Fruit fly (Drosophila melanogaster) whole organism, embryonic: ENCODE data around the gene mEFTs.

Source experiments
- BEAF-32 ChIP-seq: fragments of 200-800 bp; sonication (Bioruptor generic); optimal IDR thresholded peaks from 3 replicates; lab custom pipeline; 2017; ENCODE audit warnings: missing biosample characterization, missing genetic modification characterization, mild to moderate bottlenecking, moderate library complexity, missing genetic modification reagents
- Bgb ChIP-seq: fragments of 200-800 bp; sonication (Bioruptor generic); IDR thresholded peaks from 2 replicates; pipeline ENCODE4 v1.3.6; 2022; ENCODE audit warnings: missing biosample characterization, missing genetic modification characterization; ENCODE audit not compliant: partially characterized antibody
- Bteb2 ChIP-seq: fragments of 200-800 bp; sonication (Bioruptor generic); optimal IDR thresholded peaks from 2 replicates; lab custom pipeline; 2016; ENCODE audit warnings: missing biosample characterization, missing genetic modification characterization
- CG12659 ChIP-seq: fragments of 200-800 bp; sonication (Bioruptor generic); optimal IDR thresholded peaks from 3 replicates; lab custom pipeline; 2017; ENCODE audit warnings: mild to moderate bottlenecking, missing biosample characterization, missing genetic modification reagents, missing genetic modification characterization
- CG13287 ChIP-seq: fragments of 200-800 bp; sonication (Bioruptor generic); IDR thresholded peaks from 2 replicates; pipeline ENCODE4 v1.3.6; 2022; ENCODE audit warnings: missing biosample characterization, missing genetic modification characterization; ENCODE audit not compliant: partially characterized antibody
- CG15514 ChIP-seq: fragments of 200-800 bp; sonication (Bioruptor generic); optimal IDR thresholded peaks from 3 replicates; lab custom pipeline; 2017; ENCODE audit warnings: missing biosample characterization, missing genetic modification characterization, mild to moderate bottlenecking, moderate library complexity, missing genetic modification reagents
- CG1603 ChIP-seq: fragments of 200-800 bp; sonication (Bioruptor generic); optimal IDR thresholded peaks from 2 replicates; lab custom pipeline; 2019; ENCODE audit warnings: missing biosample characterization, mild to moderate bottlenecking, missing genetic modification characterization, moderate library complexity
- CG1647 ChIP-seq: fragments of 200-800 bp; sonication (Bioruptor generic); optimal IDR thresholded peaks from 3 replicates; lab custom pipeline; 2016; ENCODE audit warnings: missing biosample characterization, missing genetic modification characterization
- CG17186 ChIP-seq: fragments of 200-800 bp; sonication (Bioruptor generic); optimal IDR thresholded peaks from 3 replicates; lab custom pipeline; 2017; ENCODE audit warnings: missing biosample characterization, missing genetic modification reagents, missing genetic modification characterization
- CG17829 ChIP-seq: fragments of 200-800 bp; optimal IDR thresholded peaks from 2 replicates; lab custom pipeline; 2019; ENCODE audit warnings: missing biosample characterization, mild to moderate bottlenecking, missing genetic modification characterization, moderate library complexity
- CG30020 ChIP-seq: fragments of 200-800 bp; optimal IDR thresholded peaks from 2 replicates; lab custom pipeline; 2019; ENCODE audit warnings: missing biosample characterization, mild to moderate bottlenecking, missing genetic modification characterization, moderate library complexity
- CG34224 ChIP-seq: fragments of 200-800 bp; sonication (Bioruptor generic); IDR thresholded peaks from 3 replicates; pipeline ENCODE4 v1.3.6; 2022; ENCODE audit warnings: missing biosample characterization, missing genetic modification characterization; ENCODE audit not compliant: partially characterized antibody
- CG3995 ChIP-seq: fragments of 200-800 bp; sonication (Bioruptor generic); optimal IDR thresholded peaks from 3 replicates; lab custom pipeline; 2016; ENCODE audit warnings: missing biosample characterization, missing genetic modification characterization
- CG42726 ChIP-seq: fragments of 200-800 bp; sonication (Bioruptor generic); IDR thresholded peaks from 2 replicates; pipeline ENCODE4 v1.3.6; 2022; ENCODE audit warnings: missing biosample characterization, missing genetic modification characterization; ENCODE audit not compliant: partially characterized antibody
- CG6654 ChIP-seq: fragments of 200-800 bp; sonication (Bioruptor generic); optimal IDR thresholded peaks from 2 replicates; lab custom pipeline; 2017; ENCODE audit warnings: missing biosample characterization, mild to moderate bottlenecking, missing genetic modification characterization
- CG8290 ChIP-seq, 3 experiments: fragments of 200-800 bp; sonication (Bioruptor generic); optimal IDR thresholded peaks; 2 replicates each; lab custom pipeline; 2016 to 2019; ENCODE audit warnings: missing biosample characterization in 3 of 3, missing genetic modification characterization in 3 of 3, mild to moderate bottlenecking in 2 of 3, moderate library complexity in 1 of 3
- CG9437 ChIP-seq: fragments of 200-800 bp; sonication (Bioruptor generic); optimal IDR thresholded peaks from 2 replicates; lab custom pipeline; 2018; ENCODE audit warnings: missing biosample characterization, mild to moderate bottlenecking, missing genetic modification characterization
- CG9797 ChIP-seq: fragments of 200-800 bp; sonication (Bioruptor generic); optimal IDR thresholded peaks from 3 replicates; lab custom pipeline; 2018; ENCODE audit warnings: missing biosample characterization, mild to moderate bottlenecking, missing genetic modification characterization
- Dref ChIP-seq: fragments of 200-800 bp; sonication (Bioruptor generic); IDR thresholded peaks from 2 replicates; pipeline ENCODE4 v1.3.6; 2022; ENCODE audit warnings: missing biosample characterization, missing genetic modification characterization
- Ets97D ChIP-seq: fragments of 200-800 bp; sonication (Bioruptor generic); optimal IDR thresholded peaks from 3 replicates; lab custom pipeline; 2016; ENCODE audit warnings: missing biosample characterization, missing genetic modification characterization
- HmgD ChIP-seq: fragments of 200-800 bp; sonication (Bioruptor generic); optimal IDR thresholded peaks from 3 replicates; lab custom pipeline; 2016; ENCODE audit warnings: missing biosample characterization, missing genetic modification characterization
- HmgZ ChIP-seq: fragments of 200-800 bp; sonication (Bioruptor generic); optimal IDR thresholded peaks from 2 replicates; lab custom pipeline; 2018; ENCODE audit warnings: missing biosample characterization, mild to moderate bottlenecking, missing genetic modification characterization
- Med ChIP-seq: fragments of 200-800 bp; sonication (Bioruptor generic); peaks from one replicate; lab custom pipeline; 2016; ENCODE audit warnings: missing biosample characterization, missing genetic modification characterization, mild to moderate bottlenecking, inconsistent platforms, moderate library complexity
- NK7.1 ChIP-seq: fragments of 200-800 bp; sonication (Bioruptor generic); optimal IDR thresholded peaks from 3 replicates; lab custom pipeline; 2016; ENCODE audit warnings: missing biosample characterization, missing genetic modification characterization
- Opbp ChIP-seq: fragments of 200-800 bp; sonication (Bioruptor generic); IDR thresholded peaks from 3 replicates; pipeline ENCODE4 v1.3.6; 2022; ENCODE audit warnings: missing biosample characterization, missing genetic modification characterization; ENCODE audit not compliant: partially characterized antibody
- Pdp1 ChIP-seq, 2 experiments: fragments of 200-800 bp; sonication (Bioruptor generic); optimal IDR thresholded peaks; 3 replicates each; lab custom pipeline; 2016; ENCODE audit warnings: missing biosample characterization in 2 of 2, missing genetic modification characterization in 2 of 2, mild to moderate bottlenecking in 1 of 2, moderate library complexity in 1 of 2
- Scr ChIP-seq: fragments of 200-800 bp; sonication (Bioruptor generic); IDR thresholded peaks from 2 replicates; pipeline ENCODE4 v1.3.6; 2022; ENCODE audit warnings: missing biosample characterization, missing genetic modification characterization; ENCODE audit not compliant: partially characterized antibody
- Sry-δ ChIP-seq: fragments of 200-800 bp; sonication (Bioruptor generic); optimal IDR thresholded peaks from 2 replicates; lab custom pipeline; 2016; ENCODE audit warnings: missing biosample characterization, missing genetic modification characterization
- amos ChIP-seq: fragments of 200-800 bp; sonication (Bioruptor generic); IDR thresholded peaks from 2 replicates; pipeline ENCODE4 v1.3.6; 2022; ENCODE audit warnings: missing biosample characterization, missing genetic modification characterization; ENCODE audit not compliant: partially characterized antibody
- ato ChIP-seq: fragments of 200-800 bp; sonication (Bioruptor generic); IDR thresholded peaks from 2 replicates; pipeline ENCODE4 v1.3.6; 2022; ENCODE audit warnings: missing biosample characterization, missing genetic modification characterization; ENCODE audit not compliant: partially characterized antibody
- chinmo ChIP-seq: fragments of 200-800 bp; sonication (Bioruptor generic); IDR thresholded peaks from 4 replicates; pipeline ENCODE4 v1.3.6; 2022; ENCODE audit warnings: missing biosample characterization, missing genetic modification characterization; ENCODE audit not compliant: partially characterized antibody
- crp ChIP-seq, 2 experiments: fragments of 200-800 bp; sonication (Bioruptor generic); optimal IDR thresholded peaks; 2 replicates in 1 of 2; 3 replicates in 1 of 2; lab custom pipeline; 2017; ENCODE audit warnings: missing biosample characterization in 2 of 2, missing genetic modification characterization in 2 of 2, mild to moderate bottlenecking in 1 of 2, moderate library complexity in 1 of 2
- fu2 ChIP-seq: fragments of 200-800 bp; sonication (Bioruptor generic); optimal IDR thresholded peaks from 2 replicates; lab custom pipeline; 2016; ENCODE audit warnings: missing biosample characterization, missing genetic modification characterization
- gcm2 ChIP-seq: fragments of 200-800 bp; sonication (Bioruptor generic); optimal IDR thresholded peaks from 2 replicates; lab custom pipeline; 2016; ENCODE audit warnings: missing biosample characterization, missing genetic modification characterization
- gfzf ChIP-seq: fragments of 200-800 bp; sonication (Bioruptor generic); optimal IDR thresholded peaks from 2 replicates; lab custom pipeline; 2016; ENCODE audit warnings: missing biosample characterization, mild to moderate bottlenecking, missing genetic modification characterization, moderate library complexity
- hb ChIP-seq: fragments of 200-800 bp; sonication (Bioruptor generic); IDR thresholded peaks from 3 replicates; pipeline ENCODE4 v1.3.6; 2022; ENCODE audit warnings: missing biosample characterization, missing genetic modification characterization; ENCODE audit not compliant: partially characterized antibody
- inv ChIP-seq: fragments of 200-800 bp; sonication (Bioruptor generic); IDR thresholded peaks from 2 replicates; pipeline ENCODE4 v1.3.6; 2022; ENCODE audit warnings: missing biosample characterization, missing genetic modification characterization; ENCODE audit not compliant: partially characterized antibody
- luna ChIP-seq: fragments of 200-800 bp; sonication (Bioruptor generic); optimal IDR thresholded peaks from 2 replicates; lab custom pipeline; 2016; ENCODE audit warnings: missing biosample characterization, missing genetic modification characterization
- nerfin-2 ChIP-seq: fragments of 200-800 bp; sonication (Bioruptor generic); IDR thresholded peaks from 2 replicates; pipeline ENCODE4 v1.3.6; 2022; ENCODE audit warnings: missing biosample characterization, missing genetic modification characterization; ENCODE audit not compliant: partially characterized antibody
- pita ChIP-seq: fragments of 200-800 bp; sonication (Bioruptor generic); optimal IDR thresholded peaks from 2 replicates; lab custom pipeline; 2017; ENCODE audit warnings: missing biosample characterization, mild to moderate bottlenecking, missing genetic modification characterization
- pros ChIP-seq: fragments of 200-800 bp; sonication (Bioruptor generic); optimal IDR thresholded peaks from 3 replicates; lab custom pipeline; 2019; ENCODE audit warnings: missing biosample characterization, mild to moderate bottlenecking, missing genetic modification characterization, moderate library complexity
- seq ChIP-seq: fragments of 200-800 bp; sonication (Bioruptor generic); IDR thresholded peaks from 2 replicates; pipeline ENCODE4 v1.3.6; 2022; ENCODE audit warnings: missing biosample characterization, missing genetic modification characterization
- sob ChIP-seq: fragments of 200-800 bp; sonication (Bioruptor generic); IDR thresholded peaks from 2 replicates; pipeline ENCODE4 v1.3.6; 2022; ENCODE audit warnings: missing biosample characterization, missing genetic modification characterization
- stwl ChIP-seq: fragments of 200-800 bp; sonication (Bioruptor generic); optimal IDR thresholded peaks from 3 replicates; lab custom pipeline; 2018; ENCODE audit warnings: missing biosample characterization, mild to moderate bottlenecking, missing genetic modification characterization, moderate library complexity
- tna ChIP-seq: fragments of 200-800 bp; sonication (Bioruptor generic); IDR thresholded peaks from 2 replicates; pipeline ENCODE4 v1.3.6; 2022; ENCODE audit warnings: missing biosample characterization, missing genetic modification characterization; ENCODE audit not compliant: partially characterized antibody
- trem ChIP-seq: fragments of 200-800 bp; optimal IDR thresholded peaks from 3 replicates; lab custom pipeline; 2019; ENCODE audit warnings: missing biosample characterization, mild to moderate bottlenecking, missing genetic modification characterization, moderate library complexity
- wek ChIP-seq: fragments of 200-800 bp; sonication (Bioruptor generic); optimal IDR thresholded peaks from 3 replicates; lab custom pipeline; 2018; ENCODE audit warnings: missing biosample characterization, mild to moderate bottlenecking, missing genetic modification characterization, moderate library complexity

The mEFTs gene

dm6 chr2L:17500946-17501451, at the start of gene mEFTs, which contains the start of gene Dhc36C:
TSS of gene mEFTs (minus strand) at chr2L:17501106.
TSS of gene Dhc36C (plus strand) at chr2L:17501401.
- peak; percentile 15 for TF ChIP-seq HmgD (GFP tag; lab: Kevin White, UChicago)
- TF ChIP-seq wek = no peak
- TF ChIP-seq gcm2 (GFP tag; lab: Kevin White, UChicago) = no peak
- peak; percentile 92 for TF ChIP-seq Bgb
- TF ChIP-seq BEAF-32 = peak; percentile 86
- peak; percentile 13 for TF ChIP-seq CG9437 (GFP tag; lab: Kevin White, UChicago)
- no peak for TF ChIP-seq pros (GFP tag; lab: Kevin White, UChicago)
- peak; percentile 18 for TF ChIP-seq CG12659 (GFP tag; lab: Kevin White, UChicago)
- peak; percentile 75 for TF ChIP-seq pita (GFP tag; lab: Kevin White, UChicago)
- peak; percentile 60 for TF ChIP-seq CG1603 (tag; lab: Kevin White, UChicago)
- no peak for TF ChIP-seq CG1647
- TF ChIP-seq trem (tag; lab: Kevin White, UChicago) = peak; percentile 51
- TF ChIP-seq sob = peak; percentile 27; the same call in 1 of the 2 replicates
- peak; percentile 66 for TF ChIP-seq Ets97D (GFP tag; lab: Kevin White, UChicago)
- TF ChIP-seq NK7.1 = no peak
- TF ChIP-seq HmgZ = peak; percentile 37
- TF ChIP-seq CG9797 (GFP tag; lab: Kevin White, UChicago) = peak; percentile 36
- TF ChIP-seq Sry-δ (GFP tag; lab: Kevin White, UChicago) = peak; percentile 93
- peak; percentile 95 for TF ChIP-seq Opbp
- peak; percentile 8 for TF ChIP-seq CG17829 (tag; lab: Kevin White, UChicago)
- peak; percentile 80 for TF ChIP-seq tna
- peak; percentile 83 for TF ChIP-seq Dref (GFP tag; lab: Robert Waterston, UW)
- no peak for TF ChIP-seq CG8290 (GFP tag; optimal IDR thresholded peaks at IDR 0.05; lab: Kevin White, UChicago)
- TF ChIP-seq CG8290 (tag; optimal IDR thresholded peaks at IDR 0.05; lab: Kevin White, UChicago) = peak in 1 of 2 experiments; percentile 40
- TF ChIP-seq stwl (tag; lab: Kevin White, UChicago) = peak; percentile 70
- no peak for TF ChIP-seq CG6654
- TF ChIP-seq seq (GFP tag; lab: Robert Waterston, UW) = no peak
- TF ChIP-seq Med = peak; percentile 85
- TF ChIP-seq fu2 (GFP tag; lab: Kevin White, UChicago) = no peak
- peak; percentile 81 for TF ChIP-seq inv (GFP tag; lab: Robert Waterston, UW)
- peak; percentile 43 for TF ChIP-seq gfzf (GFP tag; lab: Kevin White, UChicago)
- TF ChIP-seq crp (GFP tag; optimal IDR thresholded peaks at IDR 0.05; lab: Kevin White, UChicago) = peak; percentile 82 to 97
- peak; percentile 74; the same call in 2 of the 3 replicates for TF ChIP-seq hb (GFP tag; lab: Robert Waterston, UW)
- peak; percentile 65 for TF ChIP-seq ato (GFP tag; lab: Robert Waterston, UW)
- no peak for TF ChIP-seq Bteb2 (GFP tag; lab: Kevin White, UChicago)
- peak; percentile 79 for TF ChIP-seq CG17186 (GFP tag; lab: Kevin White, UChicago)
- TF ChIP-seq luna (GFP tag; lab: Kevin White, UChicago) = no peak
- TF ChIP-seq amos (GFP tag; lab: Robert Waterston, UW) = peak; percentile 92
- TF ChIP-seq nerfin-2 (GFP tag; lab: Robert Waterston, UW) = peak; percentile 69
- no peak for TF ChIP-seq CG30020 (tag; lab: Kevin White, UChicago)
- TF ChIP-seq CG13287 (GFP tag; lab: Robert Waterston, UW) = peak; percentile 89
- peak; percentile 92 for TF ChIP-seq CG42726 (GFP tag; lab: Robert Waterston, UW)
- peak; percentile 88 for TF ChIP-seq Scr
- no peak for TF ChIP-seq CG3995 (GFP tag; lab: Kevin White, UChicago)
- peak; percentile 84; the same call in 3 of the 4 replicates for TF ChIP-seq chinmo
- TF ChIP-seq Pdp1 (GFP tag; optimal IDR thresholded peaks at IDR 0.05; lab: Kevin White, UChicago) = peak in 1 of 2 experiments; percentile 98
- peak; percentile 84 for TF ChIP-seq CG34224 (GFP tag; lab: Robert Waterston, UW)
- peak; percentile 42 for TF ChIP-seq CG15514 (GFP tag; lab: Kevin White, UChicago)
